Worm (Caenorhabditis elegans): ENCODE measurements around the gene cec-7.

cec-7 gene

DNA sequence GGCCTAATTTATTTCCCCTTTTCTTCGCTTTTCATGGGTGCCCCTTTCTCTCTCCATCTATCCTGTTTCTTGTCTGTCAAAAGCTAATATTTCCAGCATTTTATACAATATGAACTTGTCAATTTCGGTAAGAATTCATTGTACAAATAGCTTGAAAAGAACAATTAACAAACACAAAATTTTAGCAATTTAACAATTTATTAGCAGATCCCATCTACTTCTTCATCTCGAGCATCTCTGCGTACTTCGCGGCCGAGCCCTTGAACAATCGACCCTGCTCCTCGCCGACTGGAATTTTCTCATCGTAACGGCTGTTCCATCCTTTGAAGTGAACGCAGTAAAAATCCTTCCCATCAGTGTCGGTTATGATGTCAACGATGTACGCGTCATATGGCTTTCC is 1.7 kb downstream of the cec-7 start (continued):
- TF ChIP-seq C17E4.6 (GFP tag; IDR thresholded peaks at IDR 0.05) (no peak), pbrm-1 (GFP tag; IDR thresholded peaks at IDR 0.05) (peak; percentile 33; the same call in 1 of the 2 replicates), hsf-1 (GFP tag; IDR thresholded peaks at IDR 0.05) (peak; percentile 55; the same call in 1 of the 2 replicates), egl-18 (GFP tag; IDR thresholded peaks at IDR 0.05) (no peak), mcd-1 (GFP tag; IDR thresholded peaks at IDR 0.05) (no peak), T07F8.4 (tag; optimal IDR thresholded peaks at IDR 0.05) (no peak), Y95B8A.8 (GFP tag; IDR thresholded peaks at IDR 0.05) (no peak), F52B5.7 (tag; optimal IDR thresholded peaks at IDR 0.05) (peak; percentile 1), madf-3 (GFP tag; IDR thresholded peaks at IDR 0.05) (no peak), mxl-1 (tag; optimal IDR thresholded peaks at IDR 0.05) (no peak), snpc-1.3 (tag; optimal IDR thresholded peaks at IDR 0.05; ENCODE audit: insufficient read depth) (no peak), ceh-40 (GFP tag; IDR thresholded peaks at IDR 0.05) (no peak), atf-7 (tag; optimal IDR thresholded peaks at IDR 0.05) (no peak), efl-1 (GFP tag; optimal IDR thresholded peaks at IDR 0.05) (no peak), ztf-6 (GFP tag; IDR thresholded peaks at IDR 0.05) (no peak), hrde-1 (tag; optimal IDR thresholded peaks at IDR 0.05; ENCODE audit: borderline replicate concordance) (peak; percentile 47), tbp1 (GFP tag; optimal IDR thresholded peaks at IDR 0.05) (peak; percentile 31), ztf-26 (tag; optimal IDR thresholded peaks at IDR 0.05) (no peak), lin-26 (GFP tag; IDR thresholded peaks at IDR 0.05) (no peak), dpff-1 (tag; optimal IDR thresholded peaks at IDR 0.05) (no peak), unc-130 (GFP tag; optimal IDR thresholded peaks at IDR 0.05) (no peak), cebp-2 (GFP tag; IDR thresholded peaks at IDR 0.05) (no peak), rcor-1 (GFP tag; IDR thresholded peaks at IDR 0.05) (no peak), cebp-1 (GFP tag; IDR thresholded peaks at IDR 0.05) (no peak), cebp-1 (tag; optimal IDR thresholded peaks at IDR 0.05) (peak; percentile 19), B0019.2 (GFP tag; conservative IDR thresholded peaks at IDR 0.05) (no peak), tbx-9 (tag; optimal IDR thresholded peaks at IDR 0.05; ENCODE audit: borderline replicate concordance) (no peak), sdz-38 (tag; optimal IDR thresholded peaks at IDR 0.05) (no peak), mes-4 (tag; optimal IDR thresholded peaks at IDR 0.05) (no peak), tlf-1 (GFP tag; optimal IDR thresholded peaks at IDR 0.05) (no peak), hmg-1.2 (GFP tag; IDR thresholded peaks at IDR 0.05) (peak; percentile 19; the same call in 1 of the 2 replicates), Y56A3A.18 (GFP tag; IDR thresholded peaks at IDR 0.05) (no peak), madf-8 (GFP tag; conservative IDR thresholded peaks at IDR 0.05) (no peak; the same call in 1 of the 2 replicates), aptf-3 (GFP tag; IDR thresholded peaks at IDR 0.05) (no peak), hlh-26 (GFP tag; conservative IDR thresholded peaks at IDR 0.05) (no peak), F23B12.7 (tag; optimal IDR thresholded peaks at IDR 0.05; ENCODE audit: insufficient read depth) (no peak), lin-35 (GFP tag; optimal IDR thresholded peaks at IDR 0.05) (no peak), ztf-3 (GFP tag; optimal IDR thresholded peaks at IDR 0.05) (no peak), nfyb-1 (GFP tag; IDR thresholded peaks at IDR 0.05) (no peak), chd-7 (tag; optimal IDR thresholded peaks at IDR 0.05) (no peak), F33H1.4 (GFP tag; IDR thresholded peaks at IDR 0.05) (0 out of 2 replicates have a peak, but pooled peaks have one; percentile 10), nhr-27 (tag; optimal IDR thresholded peaks at IDR 0.05) (no peak), athp-1 (tag; optimal IDR thresholded peaks at IDR 0.05) (peak; percentile 31), egrh-3 (GFP tag; IDR thresholded peaks at IDR 0.05) (no peak), lin-40 (tag; optimal IDR thresholded peaks at IDR 0.05) (no peak), ceh-58 (GFP tag; IDR thresholded peaks at IDR 0.05) (no peak), F22D6.2 (tag; optimal IDR thresholded peaks at IDR 0.05) (no peak), lsl-1 (GFP tag; optimal IDR thresholded peaks at IDR 0.05) (no peak), ztf-18 (tag; optimal IDR thresholded peaks at IDR 0.05) (no peak), B0261.1 (tag; optimal IDR thresholded peaks at IDR 0.05) (no peak)
